Fruit fly (Drosophila melanogaster): Measurements from ENCODE around the gene CG4829.

The CG4829 gene

dm6 chrX:16782175-16782916, 29.2 kb upstream of the CG4829 start:
- TF ChIP-seq Hr78 (GFP tag; optimal IDR thresholded peaks at IDR 0.05) (no peak), fru (GFP tag; optimal IDR thresholded peaks at IDR 0.05) (peak; percentile 4), ey (GFP tag; optimal IDR thresholded peaks at IDR 0.05) (peak; percentile 4), h (GFP tag; optimal IDR thresholded peaks at IDR 0.05) (peak; percentile 13), sv (GFP tag; optimal IDR thresholded peaks at IDR 0.05) (peak; percentile 8), rgr (GFP tag; optimal IDR thresholded peaks at IDR 0.05) (peak; percentile 20), OdsH (GFP tag; optimal IDR thresholded peaks at IDR 0.05) (peak; percentile 0), foxo (GFP tag; optimal IDR thresholded peaks at IDR 0.05) (peak in 1 of 2 experiments; percentile 13), CG9705 (GFP tag; optimal IDR thresholded peaks at IDR 0.05) (no peak)

dm6 chrX:16783141-16783715, 28.3 kb upstream of the CG4829 start, which contains the start of gene if:
Gene if (minus strand): TSS chrX:16783434.
- TF ChIP-seq foxo (GFP tag; optimal IDR thresholded peaks at IDR 0.05) (no peak), sv (GFP tag; optimal IDR thresholded peaks at IDR 0.05) (no peak), Hr78 (GFP tag; optimal IDR thresholded peaks at IDR 0.05) (no peak), sage (GFP tag; optimal IDR thresholded peaks at IDR 0.05) (no peak), pan (optimal IDR thresholded peaks at IDR 0.05) (no peak)

dm6 chrX:16783743-16784142, 27.8 kb upstream of the CG4829 start, which contains the start of gene mRpL22:
Gene mRpL22 (plus strand): TSS chrX:16783933.
- no peak for TF ChIP-seq tai (GFP tag; optimal IDR thresholded peaks at IDR 0.05)
- TF ChIP-seq Mio (GFP tag; optimal IDR thresholded peaks at IDR 0.05), result no peak
- TF ChIP-seq HLH106 (tag; optimal IDR thresholded peaks at IDR 0.05), result no peak
- no peak for TF ChIP-seq CG32264 (GFP tag; optimal IDR thresholded peaks at IDR 0.05)
- TF ChIP-seq woc (GFP tag; optimal IDR thresholded peaks at IDR 0.05), result no peak
- TF ChIP-seq jim (GFP tag; optimal IDR thresholded peaks at IDR 0.05), result no peak
- TF ChIP-seq h (GFP tag; optimal IDR thresholded peaks at IDR 0.05), result no peak
- no peak for TF ChIP-seq Hr83 (GFP tag; optimal IDR thresholded peaks at IDR 0.05; ENCODE audit: poor library complexity, severe bottlenecking)
- no peak for TF ChIP-seq psq (GFP tag; optimal IDR thresholded peaks at IDR 0.05)
- no peak for TF ChIP-seq dl (GFP tag; optimal IDR thresholded peaks at IDR 0.05; ENCODE audit: insufficient read depth in 1 of 2, partially characterized antibody in 2 of 2)
- TF ChIP-seq Jra (GFP tag; optimal IDR thresholded peaks at IDR 0.05), result no peak
- no peak for TF ChIP-seq pan (optimal IDR thresholded peaks at IDR 0.05)
- TF ChIP-seq ey (GFP tag; optimal IDR thresholded peaks at IDR 0.05), result no peak
- TF ChIP-seq lola (GFP tag; optimal IDR thresholded peaks at IDR 0.05), result no peak
- TF ChIP-seq GATAd (GFP tag; optimal IDR thresholded peaks at IDR 0.05), result no peak
- no peak for TF ChIP-seq dmrt93B (GFP tag; optimal IDR thresholded peaks at IDR 0.05)
- TF ChIP-seq N (GFP tag; optimal IDR thresholded peaks at IDR 0.05), result no peak
- no peak for TF ChIP-seq usp (GFP tag; optimal IDR thresholded peaks at IDR 0.05)
- no peak for TF ChIP-seq brk (GFP tag; optimal IDR thresholded peaks at IDR 0.05)
- no peak for TF ChIP-seq rgr (GFP tag; optimal IDR thresholded peaks at IDR 0.05)

- TF ChIP-seq fru (GFP tag; optimal IDR thresholded peaks at IDR 0.05) (no peak), Hnf4 (GFP tag; optimal IDR thresholded peaks at IDR 0.05) (peak; percentile 24), Hr83 (GFP tag; optimal IDR thresholded peaks at IDR 0.05; ENCODE audit: poor library complexity, severe bottlenecking) (peak; percentile 28)
These were observed 24.6 kb upstream of the CG4829 start, which contains the start of the genes CG9609 and Sap30 for dm6 chrX:16786860-16787415. Gene CG9609 (minus strand): TSS chrX:16787008. Gene Sap30 (plus strand): TSS chrX:16787283.

dm6 chrX:16787416-16787900, 24.0 kb upstream of the CG4829 start:
- TF ChIP-seq HLH106 (tag; optimal IDR thresholded peaks at IDR 0.05) (peak; percentile 23), Myc (optimal IDR thresholded peaks at IDR 0.05) (peak; percentile 13), usp (GFP tag; optimal IDR thresholded peaks at IDR 0.05) (no peak), foxo (GFP tag; optimal IDR thresholded peaks at IDR 0.05) (peak in 1 of 2 experiments; percentile 18), psq (GFP tag; optimal IDR thresholded peaks at IDR 0.05) (peak; percentile 63)
